Worm (Caenorhabditis elegans): Measurements from ENCODE around the gene srh-268.

DNA sequence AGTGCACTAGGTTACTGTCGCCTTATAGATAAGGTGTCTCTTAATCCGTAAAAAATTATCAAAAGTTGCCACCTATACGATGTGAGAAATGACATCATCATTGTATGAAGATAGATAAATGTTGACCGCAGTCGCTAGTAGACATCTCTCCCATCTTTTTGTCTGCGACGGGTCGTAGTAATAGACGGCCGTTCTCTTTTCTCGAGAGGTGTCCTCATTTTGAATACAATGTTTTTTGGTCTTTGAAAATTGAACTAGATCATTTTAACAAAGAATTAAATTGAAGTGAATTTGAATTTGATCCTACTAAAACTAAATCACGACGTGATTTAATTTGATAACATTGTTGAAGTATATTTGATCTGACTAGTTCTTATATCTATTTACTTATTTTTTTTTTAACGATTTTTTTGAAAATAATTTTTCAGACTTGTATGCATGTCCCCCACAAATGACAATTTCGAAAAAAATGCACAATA, 30.5 kb upstream of the srh-268 start, which contains the start of the genes str-31 and nhr-172:
- no peak for TF ChIP-seq elt-1 (tag; optimal IDR thresholded peaks at IDR 0.05)
- no peak for TF ChIP-seq snpc-4 (tag; optimal IDR thresholded peaks at IDR 0.05)
- no peak for TF ChIP-seq pha-4 (tag; optimal IDR thresholded peaks at IDR 0.05)
- no peak for TF ChIP-seq lin-15B (tag; optimal IDR thresholded peaks at IDR 0.05)
- no peak for TF ChIP-seq nhr-77 (tag; optimal IDR thresholded peaks at IDR 0.05)
- no peak for TF ChIP-seq skn-1 (tag; optimal IDR thresholded peaks at IDR 0.05)
- TF ChIP-seq egl-27 (tag; optimal IDR thresholded peaks at IDR 0.05): no peak

Measured in whole organism, L3 larva.